Worm (Caenorhabditis elegans) whole organism, L3 larva: ENCODE data around the gene ints-13.

Experiments
- aly-2 ChIP-seq: fragments of 150-350 bp; optimal IDR thresholded peaks from 2 replicates; lab custom pipeline; 2014; ENCODE audit warnings: missing biosample characterization, missing genetic modification characterization
- egl-27 ChIP-seq: sonication (generic microtip); optimal IDR thresholded peaks from 4 replicates; lab custom pipeline; 2017; ENCODE audit warnings: missing biosample characterization, missing genetic modification reagents, missing genetic modification characterization
- fkh-10 ChIP-seq: sonication (generic microtip); optimal IDR thresholded peaks from 2 replicates; lab custom pipeline; 2017; ENCODE audit warnings: missing biosample characterization, missing genetic modification reagents, missing genetic modification characterization
- hmg-11 ChIP-seq: sonication (generic microtip); optimal IDR thresholded peaks from 2 replicates; lab custom pipeline; 2016; ENCODE audit warnings: missing genetic modification characterization, missing compliant biosample characterization
- mml-1 ChIP-seq: fragments of 150-350 bp; sonication (generic microtip); optimal IDR thresholded peaks from 3 replicates; lab custom pipeline; 2014; ENCODE audit warnings: missing biosample characterization, missing genetic modification characterization
- nfya-1 ChIP-seq: sonication (generic microtip); optimal IDR thresholded peaks from 2 replicates; lab custom pipeline; 2017; ENCODE audit warnings: missing genetic modification characterization, mild to moderate bottlenecking, missing compliant biosample characterization, antibody characterized with exemption, moderate library complexity; ENCODE audit not compliant: insufficient read depth
- nhr-12 ChIP-seq: fragments of 150-350 bp; optimal IDR thresholded peaks from 2 replicates; lab custom pipeline; 2014; ENCODE audit warnings: missing biosample characterization, missing genetic modification characterization
- unc-62 ChIP-seq: fragments of 150-350 bp; sonication (generic microtip); optimal IDR thresholded peaks from 4 replicates; lab custom pipeline; 2014; ENCODE audit warnings: missing biosample characterization, missing genetic modification reagents, missing genetic modification characterization
- ztf-11 ChIP-seq: fragments of 150-350 bp; optimal IDR thresholded peaks from 2 replicates; lab custom pipeline; 2014; ENCODE audit warnings: missing biosample characterization, missing genetic modification characterization

DNA sequence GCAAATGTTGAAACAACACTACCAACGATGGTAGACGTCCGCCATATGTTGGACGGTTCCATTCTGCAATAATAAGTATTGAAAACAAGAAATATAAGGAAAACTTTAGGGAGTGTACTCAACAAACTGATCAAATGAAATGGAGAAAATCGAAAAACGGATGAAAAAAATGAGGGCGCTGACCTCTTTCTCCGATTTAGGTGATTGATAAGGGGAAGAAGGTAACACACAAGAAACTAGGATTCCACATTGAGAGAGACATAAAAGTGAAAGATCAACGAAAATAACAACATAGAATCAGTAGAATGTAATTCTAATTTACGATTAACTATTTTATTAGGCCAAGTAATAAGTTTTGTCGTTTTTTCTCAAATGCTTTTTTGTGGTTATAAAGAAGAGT is 21.9 kb upstream of the ints-13 start, which contains the start of gene dpy-9:
- TF ChIP-seq nfya-1, result no peak
- no peak for TF ChIP-seq egl-27 (tag; lab: Kevin White, UChicago)
- no peak for TF ChIP-seq hmg-11 (tag; lab: Kevin White, UChicago)
- no peak for TF ChIP-seq fkh-10 (GFP tag; lab: Kevin White, UChicago)
- no peak for TF ChIP-seq unc-62 (GFP tag; lab: Kevin White, UChicago)
- TF ChIP-seq mml-1 (tag; lab: Kevin White, UChicago), result no peak
- no peak for TF ChIP-seq nhr-12 (tag; lab: Kevin White, UChicago)
- TF ChIP-seq ztf-11 (tag; lab: Kevin White, UChicago), result no peak
- TF ChIP-seq aly-2 (tag; lab: Kevin White, UChicago), result no peak
